Fruit fly (Drosophila melanogaster): ENCODE data around the gene chm.

chm gene

DNA sequence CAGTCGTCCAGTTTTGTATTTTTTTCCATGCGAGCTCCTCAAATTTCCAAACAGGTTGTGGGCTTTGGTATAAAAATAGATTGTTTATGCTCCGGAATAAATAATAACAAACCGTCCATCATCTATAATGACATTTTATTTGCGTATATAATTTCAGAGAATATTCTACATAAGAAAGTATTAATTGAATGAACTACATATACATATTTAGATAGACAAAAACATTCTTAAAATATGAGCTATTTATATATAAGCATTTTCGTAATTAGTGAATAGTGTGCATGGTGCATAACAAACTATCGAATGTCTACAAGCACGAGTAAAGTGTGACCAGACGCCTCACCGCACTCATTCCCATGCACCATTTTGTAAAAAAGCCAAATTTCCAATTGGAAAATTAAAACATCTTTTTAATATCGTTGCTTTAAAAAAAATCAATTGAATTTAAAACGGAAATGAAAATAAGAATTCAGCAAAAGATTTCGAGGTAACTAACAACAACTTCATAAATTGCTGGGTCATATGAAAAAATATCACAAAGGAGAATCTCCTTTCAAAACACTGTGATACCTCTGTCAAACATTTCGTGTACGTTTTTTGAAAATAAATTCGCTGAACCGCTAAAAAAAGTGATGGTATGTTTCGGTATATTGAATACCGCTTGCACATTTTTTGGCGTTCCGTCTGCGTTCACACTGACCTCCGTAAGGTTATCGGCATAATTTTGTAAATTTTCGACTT, 14.3 kb downstream of the chm start, which contains the start of gene muc (continued):
- TF ChIP-seq maf-S (GFP tag; optimal IDR thresholded peaks at IDR 0.05): peak; percentile 10
- TF ChIP-seq CG3163 (GFP tag; optimal IDR thresholded peaks at IDR 0.05): no peak
- peak; percentile 61 for TF ChIP-seq Bgb (GFP tag; IDR thresholded peaks at IDR 0.05; ENCODE audit: partially characterized antibody)
- peak in 2 of 3 experiments; percentile 52 to 92 for TF ChIP-seq lola (GFP tag; optimal IDR thresholded peaks at IDR 0.05)
- no peak for TF ChIP-seq Nf-YC (tag; optimal IDR thresholded peaks at IDR 0.05)
- TF ChIP-seq CG17359 (tag; optimal IDR thresholded peaks at IDR 0.05): peak; percentile 41
- no peak for TF ChIP-seq CG17568 (GFP tag; optimal IDR thresholded peaks at IDR 0.05)
- TF ChIP-seq CG18476 (GFP tag; optimal IDR thresholded peaks at IDR 0.05): no peak
- TF ChIP-seq CG11456 (GFP tag; IDR thresholded peaks at IDR 0.05): peak; percentile 63; the same call in 1 of the 3 replicates
- TF ChIP-seq Sry-β (GFP tag; optimal IDR thresholded peaks at IDR 0.05): peak; percentile 53
- no peak for TF ChIP-seq pb (GFP tag; optimal IDR thresholded peaks at IDR 0.05)
- peak; percentile 63 for TF ChIP-seq pzg (GFP tag; optimal IDR thresholded peaks at IDR 0.05)
- no peak for TF ChIP-seq mirr (GFP tag; optimal IDR thresholded peaks at IDR 0.05)
- peak; percentile 41; the same call in 1 of the 2 replicates for TF ChIP-seq Xrp1 (GFP tag; IDR thresholded peaks at IDR 0.05)
- TF ChIP-seq Oaz (GFP tag; IDR thresholded peaks at IDR 0.05): no peak
- TF ChIP-seq sob (GFP tag; IDR thresholded peaks at IDR 0.05): peak; percentile 47; the same call in 1 of the 2 replicates
- no peak for TF ChIP-seq gcm (GFP tag; optimal IDR thresholded peaks at IDR 0.05)
- no peak for TF ChIP-seq so (GFP tag; IDR thresholded peaks at IDR 0.05)
- peak; percentile 3 for TF ChIP-seq CG3995 (GFP tag; optimal IDR thresholded peaks at IDR 0.05)
- peak in 1 of 2 experiments; percentile 67 for TF ChIP-seq Eip74EF (GFP tag; optimal IDR thresholded peaks at IDR 0.05)
- no peak for TF ChIP-seq CG6654 (GFP tag; optimal IDR thresholded peaks at IDR 0.05)
- TF ChIP-seq pfk (GFP tag; optimal IDR thresholded peaks at IDR 0.05): no peak
- TF ChIP-seq BEAF-32 (GFP tag; optimal IDR thresholded peaks at IDR 0.05): peak; percentile 86
- TF ChIP-seq bigmax (GFP tag; optimal IDR thresholded peaks at IDR 0.05): no peak
- no peak for TF ChIP-seq CG14050 (GFP tag; IDR thresholded peaks at IDR 0.05)
- peak; percentile 36 for TF ChIP-seq CG17385 (GFP tag; optimal IDR thresholded peaks at IDR 0.05)
- no peak for TF ChIP-seq zf30C (GFP tag; optimal IDR thresholded peaks at IDR 0.05)
- no peak for TF ChIP-seq usp (GFP tag; optimal IDR thresholded peaks at IDR 0.05)
- no peak for TF ChIP-seq CG14965 (GFP tag; optimal IDR thresholded peaks at IDR 0.05; ENCODE audit: borderline replicate concordance)
- TF ChIP-seq CG1832 (GFP tag; optimal IDR thresholded peaks at IDR 0.05): no peak
- TF ChIP-seq Fer2 (tag; optimal IDR thresholded peaks at IDR 0.05): peak; percentile 2
- TF ChIP-seq CG5245 (GFP tag; optimal IDR thresholded peaks at IDR 0.05): no peak
- no peak for TF ChIP-seq wdn (GFP tag; IDR thresholded peaks at IDR 0.05)
- TF ChIP-seq gsb-n (tag; optimal IDR thresholded peaks at IDR 0.05): peak; percentile 23
- no peak for TF ChIP-seq dm (GFP tag; optimal IDR thresholded peaks at IDR 0.05)
- TF ChIP-seq prd (optimal IDR thresholded peaks at IDR 0.05): no peak
- TF ChIP-seq prd (GFP tag; IDR thresholded peaks at IDR 0.05): 0 out of 3 replicates have a peak, but pooled peaks have one; percentile 19
- TF ChIP-seq CG2120 (GFP tag; optimal IDR thresholded peaks at IDR 0.05): peak; percentile 62
- TF ChIP-seq CG4360 (GFP tag; IDR thresholded peaks at IDR 0.05): no peak
- no peak for TF ChIP-seq klu (GFP tag; IDR thresholded peaks at IDR 0.05)
- TF ChIP-seq nerfin-2 (GFP tag; IDR thresholded peaks at IDR 0.05; ENCODE audit: partially characterized antibody): peak; percentile 26
- TF ChIP-seq ssp (GFP tag; IDR thresholded peaks at IDR 0.05): peak; percentile 98
- peak; percentile 72 for TF ChIP-seq CG9932 (GFP tag; IDR thresholded peaks at IDR 0.05)
- peak; percentile 51; the same call in 1 of the 3 replicates for TF ChIP-seq vnd (GFP tag; IDR thresholded peaks at IDR 0.05; ENCODE audit: partially characterized antibody)
- no peak for TF ChIP-seq Taf1 (GFP tag; IDR thresholded peaks at IDR 0.05)
- peak; percentile 59 for TF ChIP-seq Med (GFP tag)
- no peak for TF ChIP-seq CG30431 (GFP tag; optimal IDR thresholded peaks at IDR 0.05)
- TF ChIP-seq CG31224 (GFP tag; IDR thresholded peaks at IDR 0.05): peak; percentile 33; the same call in 1 of the 2 replicates
- TF ChIP-seq CG10654 (GFP tag; optimal IDR thresholded peaks at IDR 0.05): peak; percentile 13

Measured in whole organism, embryonic.